Fruit fly (Drosophila melanogaster): Measurements from ENCODE around the gene Exd2.

The Exd2 gene

DNA sequence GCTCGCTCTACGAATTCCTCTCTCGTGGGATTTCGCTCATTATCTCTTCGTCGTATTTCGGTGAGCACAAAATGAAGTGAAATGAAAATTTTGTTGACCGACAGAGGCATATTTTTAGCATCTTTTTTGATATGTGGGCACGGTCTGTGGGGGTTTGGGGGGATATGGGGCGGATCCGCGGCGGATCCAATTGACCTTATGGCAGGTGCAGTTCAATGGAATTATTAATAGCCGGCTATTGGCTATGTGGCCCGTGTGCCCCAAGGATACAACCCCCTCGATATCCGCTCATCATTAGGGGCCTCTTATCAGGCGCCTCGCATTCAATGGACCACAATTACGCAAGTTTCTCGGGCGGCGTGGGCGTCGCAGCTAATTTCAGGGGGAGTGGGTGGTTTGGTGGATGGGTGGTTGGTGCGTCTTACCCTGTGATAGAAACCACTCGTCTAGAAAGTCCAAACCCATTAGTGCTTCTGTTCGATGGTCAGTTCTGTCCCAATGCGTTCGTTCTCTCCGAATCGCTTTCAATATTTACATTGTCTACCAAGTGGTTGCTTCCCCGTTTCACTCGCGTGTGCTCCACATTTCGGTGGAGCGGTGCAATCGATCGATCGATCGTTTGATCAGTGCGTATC lies 15.8 kb upstream of the Exd2 start, which contains the start of gene sals:
sals (minus strand) TSS at position 585 of the 635 bp plus-strand sequence.
- TF ChIP-seq sage (GFP tag; optimal IDR thresholded peaks at IDR 0.05) (no peak), fru (GFP tag; optimal IDR thresholded peaks at IDR 0.05) (no peak), tai (GFP tag; optimal IDR thresholded peaks at IDR 0.05) (no peak), jim (GFP tag; optimal IDR thresholded peaks at IDR 0.05) (no peak), Rel (GFP tag; optimal IDR thresholded peaks at IDR 0.05) (no peak), Rel (tag; optimal IDR thresholded peaks at IDR 0.05) (no peak), lola (GFP tag; optimal IDR thresholded peaks at IDR 0.05) (no peak), pan (optimal IDR thresholded peaks at IDR 0.05) (no peak)

DNA sequence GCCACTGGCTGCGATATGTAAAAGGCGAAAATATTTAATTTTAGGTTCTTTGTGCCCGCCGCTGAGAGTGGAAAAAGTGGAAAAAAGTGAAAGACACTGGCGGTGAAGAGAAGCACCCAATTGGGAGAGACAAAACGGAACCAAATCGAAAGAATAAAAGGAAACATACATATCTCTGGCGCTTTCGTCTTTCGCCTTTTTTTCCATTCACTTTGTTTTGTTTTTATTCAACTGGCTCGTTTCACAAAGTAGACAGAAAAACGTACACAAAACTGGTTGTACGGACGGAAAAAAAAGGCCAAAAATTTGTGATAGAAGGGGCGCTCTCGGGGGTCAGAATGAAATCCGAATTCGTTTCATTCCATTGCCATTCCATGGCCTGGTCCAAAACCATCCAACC lies 14.2 kb upstream of the Exd2 start:
- no peak for TF ChIP-seq Dfd (GFP tag; optimal IDR thresholded peaks at IDR 0.05)
- no peak for TF ChIP-seq CG32264 (GFP tag; optimal IDR thresholded peaks at IDR 0.05)
- peak; percentile 25 for TF ChIP-seq Vsx2 (GFP tag; optimal IDR thresholded peaks at IDR 0.05; ENCODE audit: partially characterized antibody)
- TF ChIP-seq CrebA (GFP tag; optimal IDR thresholded peaks at IDR 0.05; ENCODE audit: borderline replicate concordance): peak; percentile 59
- TF ChIP-seq tai (GFP tag; optimal IDR thresholded peaks at IDR 0.05): no peak
- no peak for TF ChIP-seq Rel (GFP tag; optimal IDR thresholded peaks at IDR 0.05)
- TF ChIP-seq Rel (tag; optimal IDR thresholded peaks at IDR 0.05): peak; percentile 15
- peak; percentile 13 for TF ChIP-seq Dif (GFP tag; optimal IDR thresholded peaks at IDR 0.05; ENCODE audit: partially characterized antibody)
- TF ChIP-seq brk (GFP tag; optimal IDR thresholded peaks at IDR 0.05): peak; percentile 50
- peak; percentile 72 for TF ChIP-seq jim (GFP tag; optimal IDR thresholded peaks at IDR 0.05)
- TF ChIP-seq psq (GFP tag; optimal IDR thresholded peaks at IDR 0.05): peak; percentile 90
- TF ChIP-seq Sp1 (GFP tag; optimal IDR thresholded peaks at IDR 0.05): peak; percentile 64

- TF ChIP-seq GATAd (GFP tag; optimal IDR thresholded peaks at IDR 0.05) (no peak), Dfd (GFP tag; optimal IDR thresholded peaks at IDR 0.05) (peak; percentile 93), CG32264 (GFP tag; optimal IDR thresholded peaks at IDR 0.05) (no peak), lola (GFP tag; optimal IDR thresholded peaks at IDR 0.05) (no peak)
Measured at dm6 chr3R:11441038-11441437, 5.5 kb upstream of the Exd2 start.

DNA sequence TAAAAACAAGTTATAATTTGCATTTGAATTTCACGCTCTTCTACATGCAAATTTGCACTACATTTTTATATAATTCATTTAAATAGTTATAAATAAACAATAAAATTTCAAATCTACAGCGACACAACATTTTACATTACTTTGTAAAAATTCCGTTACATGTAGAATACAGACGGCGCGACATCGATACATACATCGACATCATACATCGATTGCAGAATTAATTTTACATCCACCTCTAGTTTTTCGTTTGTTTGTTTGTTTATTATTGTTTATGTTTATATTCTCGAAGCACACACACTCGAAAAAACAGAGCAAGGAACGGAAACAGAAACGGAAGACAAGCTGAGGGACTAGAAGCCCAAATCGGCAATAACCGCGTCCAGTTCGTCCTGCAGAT lies 2.0 kb upstream of the Exd2 start, which contains the start of gene CG17230:
CG17230 (plus strand) TSS at position 258 of the 400 bp plus-strand sequence.
- TF ChIP-seq OdsH (GFP tag; optimal IDR thresholded peaks at IDR 0.05) (no peak), Sp1 (GFP tag; optimal IDR thresholded peaks at IDR 0.05) (no peak), HLH106 (tag; optimal IDR thresholded peaks at IDR 0.05) (no peak), Myc (optimal IDR thresholded peaks at IDR 0.05) (no peak), dmrt93B (GFP tag; optimal IDR thresholded peaks at IDR 0.05) (no peak), fru (GFP tag; optimal IDR thresholded peaks at IDR 0.05) (no peak), jim (GFP tag; optimal IDR thresholded peaks at IDR 0.05) (no peak), sv (GFP tag; optimal IDR thresholded peaks at IDR 0.05) (no peak), ey (GFP tag; optimal IDR thresholded peaks at IDR 0.05) (no peak), Hnf4 (GFP tag; optimal IDR thresholded peaks at IDR 0.05) (no peak), usp (GFP tag; optimal IDR thresholded peaks at IDR 0.05) (no peak), rgr (GFP tag; optimal IDR thresholded peaks at IDR 0.05) (no peak), dsf (GFP tag; optimal IDR thresholded peaks at IDR 0.05; ENCODE audit: borderline replicate concordance) (no peak), CrebA (GFP tag; optimal IDR thresholded peaks at IDR 0.05; ENCODE audit: borderline replicate concordance) (no peak), Hr78 (GFP tag; optimal IDR thresholded peaks at IDR 0.05) (no peak), lola (GFP tag; optimal IDR thresholded peaks at IDR 0.05) (no peak), Jra (GFP tag; optimal IDR thresholded peaks at IDR 0.05) (no peak)

DNA sequence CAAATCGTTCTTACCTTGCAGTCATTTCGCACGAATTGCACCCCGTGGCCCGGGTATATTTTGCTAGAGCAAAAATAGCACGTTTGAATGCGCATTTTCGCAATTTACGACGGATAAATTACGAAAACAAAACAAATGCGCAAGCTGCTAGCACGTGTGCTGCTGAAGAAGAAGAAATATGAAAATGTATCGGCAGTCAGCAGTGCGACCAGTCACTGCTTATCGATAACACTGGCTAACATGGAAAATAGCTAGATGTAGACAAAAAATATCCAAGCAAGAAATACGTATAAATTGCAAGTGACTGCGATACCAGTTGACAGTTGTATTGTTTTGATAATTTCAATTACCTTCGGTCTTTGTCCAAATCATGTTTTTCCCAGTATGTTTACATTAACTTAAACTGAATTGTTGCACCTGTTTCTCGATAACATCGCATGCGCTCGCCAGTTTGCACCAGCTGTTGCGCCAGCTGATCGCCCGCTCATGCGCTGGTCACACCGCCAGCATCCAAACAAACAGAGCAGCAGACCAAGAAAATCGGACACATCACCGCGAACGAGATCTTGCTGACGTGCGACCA lies 4.0 kb downstream of the Exd2 start, which contains the start of the genes RpL24-like and CG5276:
RpL24-like (minus strand) TSS at position 188 of the 583 bp plus-strand sequence.
CG5276 (plus strand) TSS at position 344 of the 583 bp plus-strand sequence.
- TF ChIP-seq Hnf4 (GFP tag; optimal IDR thresholded peaks at IDR 0.05) (no peak), Vsx2 (GFP tag; optimal IDR thresholded peaks at IDR 0.05; ENCODE audit: partially characterized antibody) (no peak), Myc (optimal IDR thresholded peaks at IDR 0.05) (peak; percentile 92)

- TF ChIP-seq foxo (GFP tag; optimal IDR thresholded peaks at IDR 0.05): no peak
- no peak for TF ChIP-seq dmrt93B (GFP tag; optimal IDR thresholded peaks at IDR 0.05)
- no peak for TF ChIP-seq GATAd (GFP tag; optimal IDR thresholded peaks at IDR 0.05)
- no peak for TF ChIP-seq usp (GFP tag; optimal IDR thresholded peaks at IDR 0.05)
- no peak for TF ChIP-seq woc (GFP tag; optimal IDR thresholded peaks at IDR 0.05)
- no peak for TF ChIP-seq jim (GFP tag; optimal IDR thresholded peaks at IDR 0.05)
- no peak for TF ChIP-seq dsf (GFP tag; optimal IDR thresholded peaks at IDR 0.05; ENCODE audit: borderline replicate concordance)
- no peak for TF ChIP-seq rgr (GFP tag; optimal IDR thresholded peaks at IDR 0.05)
Measured at dm6 chr3R:11430307-11430706, 5.2 kb downstream of the Exd2 start.
